Fruit fly (Drosophila melanogaster) whole organism, embryonic: ENCODE measurements around the gene Apoltp.
A peak's percentile ranks its signal among the peaks of the same experiment; 100 is the strongest.

Source experiments
- Aef1 ChIP-seq: fragments of 200-800 bp; sonication (Bioruptor generic); IDR thresholded peaks from 3 replicates; pipeline ENCODE4 v1.3.6; 2022; ENCODE audit warnings: missing biosample characterization, missing genetic modification characterization
- Bgb ChIP-seq: fragments of 200-800 bp; sonication (Bioruptor generic); IDR thresholded peaks from 2 replicates; pipeline ENCODE4 v1.3.6; 2022; ENCODE audit warnings: missing biosample characterization, missing genetic modification characterization; ENCODE audit not compliant: partially characterized antibody
- CG11504 ChIP-seq: fragments of 200-800 bp; sonication (Bioruptor generic); optimal IDR thresholded peaks from 3 replicates; lab custom pipeline; 2019; ENCODE audit warnings: missing biosample characterization, mild to moderate bottlenecking, missing genetic modification characterization, moderate library complexity
- CG15514 ChIP-seq: fragments of 200-800 bp; sonication (Bioruptor generic); optimal IDR thresholded peaks from 3 replicates; lab custom pipeline; 2017; ENCODE audit warnings: missing biosample characterization, missing genetic modification characterization, mild to moderate bottlenecking, moderate library complexity, missing genetic modification reagents
- CG15696 ChIP-seq: fragments of 200-800 bp; sonication (Bioruptor generic); optimal IDR thresholded peaks from 2 replicates; lab custom pipeline; 2019; ENCODE audit warnings: missing biosample characterization, mild to moderate bottlenecking, missing genetic modification characterization, moderate library complexity
- CG1603 ChIP-seq: fragments of 200-800 bp; sonication (Bioruptor generic); optimal IDR thresholded peaks from 2 replicates; lab custom pipeline; 2019; ENCODE audit warnings: missing biosample characterization, mild to moderate bottlenecking, missing genetic modification characterization, moderate library complexity
- CG16813 ChIP-seq: fragments of 200-800 bp; sonication (Bioruptor generic); IDR thresholded peaks from 3 replicates; pipeline ENCODE4 v1.3.6; 2022; ENCODE audit warnings: missing biosample characterization, missing genetic modification characterization; ENCODE audit not compliant: partially characterized antibody
- CG17361 ChIP-seq: fragments of 200-800 bp; sonication (Bioruptor generic); IDR thresholded peaks from 3 replicates; pipeline ENCODE4 v1.3.6; 2022; ENCODE audit warnings: missing biosample characterization, missing genetic modification characterization
- CG1832 ChIP-seq: fragments of 200-800 bp; sonication (Bioruptor generic); optimal IDR thresholded peaks from 2 replicates; lab custom pipeline; 2017; ENCODE audit warnings: missing biosample characterization, mild to moderate bottlenecking, missing genetic modification characterization, inconsistent platforms
- CG2202 ChIP-seq: fragments of 200-800 bp; sonication (Bioruptor generic); optimal IDR thresholded peaks from 2 replicates; lab custom pipeline; 2018; ENCODE audit warnings: missing biosample characterization, mild to moderate bottlenecking, missing genetic modification characterization
- CG2678 ChIP-seq: fragments of 200-800 bp; sonication (Bioruptor generic); optimal IDR thresholded peaks from 3 replicates; lab custom pipeline; 2019; ENCODE audit warnings: missing biosample characterization, mild to moderate bottlenecking, missing genetic modification characterization, moderate library complexity
- CG7745 ChIP-seq: fragments of 200-800 bp; sonication (Bioruptor generic); optimal IDR thresholded peaks from 2 replicates; lab custom pipeline; 2018; ENCODE audit warnings: missing biosample characterization, mild to moderate bottlenecking, missing genetic modification characterization, moderate library complexity
- CG9797 ChIP-seq: fragments of 200-800 bp; sonication (Bioruptor generic); optimal IDR thresholded peaks from 3 replicates; lab custom pipeline; 2018; ENCODE audit warnings: missing biosample characterization, mild to moderate bottlenecking, missing genetic modification characterization
- Dbx ChIP-seq: fragments of 200-800 bp; sonication (Bioruptor generic); IDR thresholded peaks from 3 replicates; pipeline ENCODE4 v1.3.6; 2022; ENCODE audit warnings: missing biosample characterization, missing genetic modification characterization
- Deaf1 ChIP-seq: fragments of 200-800 bp; optimal IDR thresholded peaks from 3 replicates; lab custom pipeline; 2019; ENCODE audit warnings: missing biosample characterization, mild to moderate bottlenecking, missing genetic modification characterization, moderate library complexity
- Dip3 ChIP-seq: fragments of 200-800 bp; sonication (Bioruptor generic); optimal IDR thresholded peaks from 3 replicates; lab custom pipeline; 2016; ENCODE audit warnings: missing biosample characterization, missing genetic modification characterization
- Eip74EF ChIP-seq, 2 experiments: fragments of 200-800 bp in 1 of 2; fragments of >200 bp in 1 of 2; sonication (Bioruptor generic) in 1 of 2; optimal IDR thresholded peaks; 2 replicates each; lab custom pipeline; 2017 to 2019; ENCODE audit warnings: missing biosample characterization in 2 of 2, missing genetic modification characterization in 2 of 2, mild to moderate bottlenecking in 1 of 2, moderate library complexity in 1 of 2
- HmgZ ChIP-seq: fragments of 200-800 bp; sonication (Bioruptor generic); optimal IDR thresholded peaks from 2 replicates; lab custom pipeline; 2018; ENCODE audit warnings: missing biosample characterization, mild to moderate bottlenecking, missing genetic modification characterization
- Hmr ChIP-seq: fragments of 200-800 bp; sonication (Bioruptor generic); optimal IDR thresholded peaks from 3 replicates; lab custom pipeline; 2017; ENCODE audit warnings: mild to moderate bottlenecking, missing biosample characterization, missing genetic modification reagents, missing genetic modification characterization
- al ChIP-seq: fragments of 200-800 bp; sonication (Bioruptor generic); IDR thresholded peaks from 2 replicates; pipeline ENCODE4 v1.3.6; 2022; ENCODE audit warnings: missing biosample characterization, missing genetic modification characterization
- amos ChIP-seq: fragments of 200-800 bp; sonication (Bioruptor generic); IDR thresholded peaks from 2 replicates; pipeline ENCODE4 v1.3.6; 2022; ENCODE audit warnings: missing biosample characterization, missing genetic modification characterization; ENCODE audit not compliant: partially characterized antibody
- cas ChIP-seq: fragments of 200-800 bp; sonication (Bioruptor generic); IDR thresholded peaks from 2 replicates; pipeline ENCODE4 v1.3.6; 2022; ENCODE audit warnings: missing biosample characterization, missing genetic modification characterization
- caup ChIP-seq: fragments of 200-800 bp; sonication (Bioruptor generic); optimal IDR thresholded peaks from 3 replicates; lab custom pipeline; 2017; ENCODE audit warnings: missing biosample characterization, mild to moderate bottlenecking, missing genetic modification characterization, moderate library complexity; ENCODE audit not compliant: severe bottlenecking
- chm ChIP-seq: fragments of 200-800 bp; sonication (Bioruptor generic); IDR thresholded peaks from 2 replicates; pipeline ENCODE4 v1.3.6; 2022; ENCODE audit warnings: missing biosample characterization, missing genetic modification characterization
- danr ChIP-seq: fragments of 200-800 bp; sonication (Bioruptor generic); IDR thresholded peaks from 2 replicates; pipeline ENCODE4 v1.3.6; 2022; ENCODE audit warnings: missing biosample characterization, missing genetic modification characterization
- eyg ChIP-seq: fragments of 200-800 bp; sonication (Bioruptor generic); optimal IDR thresholded peaks from 3 replicates; lab custom pipeline; 2016; ENCODE audit warnings: missing biosample characterization, missing genetic modification characterization
- fd64A ChIP-seq: fragments of 200-800 bp; sonication (Bioruptor generic); optimal IDR thresholded peaks from 3 replicates; lab custom pipeline; 2018; ENCODE audit warnings: missing biosample characterization, mild to moderate bottlenecking, missing genetic modification characterization
- fd96Cb ChIP-seq: fragments of 200-800 bp; sonication (Bioruptor generic); optimal IDR thresholded peaks from 2 replicates; lab custom pipeline; 2018; ENCODE audit warnings: missing biosample characterization, mild to moderate bottlenecking, missing genetic modification characterization, moderate library complexity
- fru ChIP-seq: fragments of >200 bp; optimal IDR thresholded peaks from 2 replicates; lab custom pipeline; 2017
- fu2 ChIP-seq: fragments of 200-800 bp; sonication (Bioruptor generic); optimal IDR thresholded peaks from 2 replicates; lab custom pipeline; 2016; ENCODE audit warnings: missing biosample characterization, missing genetic modification characterization
- her ChIP-seq: fragments of 200-800 bp; sonication (Bioruptor generic); optimal IDR thresholded peaks from 2 replicates; lab custom pipeline; 2016; ENCODE audit warnings: missing biosample characterization, missing genetic modification characterization
- jumu ChIP-seq: fragments of 200-800 bp; sonication (Bioruptor generic); optimal IDR thresholded peaks from 3 replicates; lab custom pipeline; 2016; ENCODE audit warnings: missing biosample characterization, missing genetic modification characterization
- kni ChIP-seq: fragments of 200-800 bp; sonication (Bioruptor generic); optimal IDR thresholded peaks from 3 replicates; lab custom pipeline; 2017; ENCODE audit warnings: mild to moderate bottlenecking, missing biosample characterization, missing genetic modification reagents, missing genetic modification characterization
- lola ChIP-seq, 3 experiments: fragments of >200 bp in 2 of 3; fragments of 200-800 bp in 1 of 3; sonication (Bioruptor generic) in 1 of 3; optimal IDR thresholded peaks; 2 replicates each; lab custom pipeline; 2017 to 2019; ENCODE audit warnings: missing biosample characterization in 3 of 3, missing genetic modification characterization in 3 of 3, mild to moderate bottlenecking in 1 of 3, moderate library complexity in 1 of 3
- lov ChIP-seq, 2 experiments: fragments of 200-800 bp in 1 of 2; fragments of >200 bp in 1 of 2; sonication (Bioruptor generic) in 1 of 2; IDR thresholded peaks in 1 of 2; optimal IDR thresholded peaks in 1 of 2; 2 replicates in 1 of 2; 3 replicates in 1 of 2; pipeline versions ENCODE4 v1.3.6 to Lab custom; 2017 to 2022; ENCODE audit warnings: missing biosample characterization in 1 of 2, missing genetic modification characterization in 1 of 2
- mld ChIP-seq: fragments of 200-800 bp; sonication (Bioruptor generic); IDR thresholded peaks from 3 replicates; pipeline ENCODE4 v1.3.6; 2022; ENCODE audit warnings: missing biosample characterization, missing genetic modification characterization; ENCODE audit not compliant: partially characterized antibody
- otp ChIP-seq: fragments of 200-800 bp; sonication (Bioruptor generic); IDR thresholded peaks from 3 replicates; pipeline ENCODE4, ENCODE4 v1.3.6; 2022; ENCODE audit warnings: missing biosample characterization, missing genetic modification characterization
- pfk ChIP-seq: fragments of 200-800 bp; sonication (Bioruptor generic); optimal IDR thresholded peaks from 2 replicates; lab custom pipeline; 2018; ENCODE audit warnings: missing biosample characterization, mild to moderate bottlenecking, missing genetic modification characterization, moderate library complexity
- phol ChIP-seq: fragments of 200-800 bp; sonication (Bioruptor generic); optimal IDR thresholded peaks from 3 replicates; lab custom pipeline; 2018; ENCODE audit warnings: missing biosample characterization, mild to moderate bottlenecking, missing genetic modification characterization, moderate library complexity
- row ChIP-seq: fragments of 200-800 bp; sonication (Bioruptor generic); IDR thresholded peaks from 3 replicates; pipeline ENCODE4 v1.3.6; 2022; ENCODE audit warnings: missing biosample characterization, missing genetic modification characterization
- stwl ChIP-seq: fragments of 200-800 bp; sonication (Bioruptor generic); optimal IDR thresholded peaks from 3 replicates; lab custom pipeline; 2018; ENCODE audit warnings: missing biosample characterization, mild to moderate bottlenecking, missing genetic modification characterization, moderate library complexity
- tgo ChIP-seq: fragments of 200-800 bp; sonication (Bioruptor generic); IDR thresholded peaks from 3 replicates; pipeline ENCODE4 v1.3.6; 2022; ENCODE audit warnings: missing biosample characterization, missing genetic modification characterization
- unpg ChIP-seq: fragments of 200-800 bp; sonication (Bioruptor generic); optimal IDR thresholded peaks from 3 replicates; lab custom pipeline; 2018; ENCODE audit warnings: missing biosample characterization, mild to moderate bottlenecking, missing genetic modification characterization, moderate library complexity
- z ChIP-seq: fragments of 200-800 bp; sonication (Bioruptor generic); IDR thresholded peaks from 3 replicates; pipeline ENCODE4 v1.3.6; 2022; ENCODE audit warnings: missing biosample characterization, missing genetic modification characterization

The Apoltp gene

dm6 chr2L:9698092-9698922 is 64.3 kb downstream of the Apoltp start (continued):
- TF ChIP-seq CG2678 (tag; lab: Kevin White, UChicago) (peak; percentile 19), lola (GFP tag; optimal IDR thresholded peaks at IDR 0.05; lab: Kevin White, UChicago) (peak in 1 of 3 experiments; percentile 29), HmgZ (tag; lab: Kevin White, UChicago) (peak; percentile 30), her (GFP tag; lab: Kevin White, UChicago) (no peak), CG15514 (GFP tag; lab: Kevin White, UChicago) (peak; percentile 26), lov (optimal IDR thresholded peaks at IDR 0.05; lab: Kevin White, UChicago) (no peak), lov (GFP tag; IDR thresholded peaks at IDR 0.05; lab: Robert Waterston, UW) (0 out of 3 replicates have a peak, but pooled peaks have one; percentile 60), caup (GFP tag; lab: Kevin White, UChicago) (peak; percentile 22), chm (GFP tag; lab: Robert Waterston, UW) (0 out of 2 replicates have a peak, but pooled peaks have one; percentile 22), CG1832 (peak; percentile 78), otp (GFP tag; lab: Robert Waterston, UW) (0 out of 3 replicates have a peak, but pooled peaks have one; percentile 21)

dm6 chr2L:9698923-9699493 is 65.0 kb downstream of the Apoltp start, which contains the start of gene Pka-C1:
Gene Pka-C1, minus strand, starts transcription at chr2L:9699297.
- peak; percentile 68 for TF ChIP-seq Bgb (GFP tag; lab: Robert Waterston, UW)
- TF ChIP-seq fru (lab: Kevin White, UChicago) = no peak
- peak; percentile 35 for TF ChIP-seq jumu (GFP tag; lab: Kevin White, UChicago)
- TF ChIP-seq fd64A = no peak
- peak; percentile 62; the same call in 2 of the 3 replicates for TF ChIP-seq Dbx (GFP tag; lab: Robert Waterston, UW)
- TF ChIP-seq kni (GFP tag; lab: Kevin White, UChicago) = no peak
- TF ChIP-seq CG11504 (tag; lab: Kevin White, UChicago) = peak; percentile 51
- TF ChIP-seq unpg (GFP tag; lab: Kevin White, UChicago) = no peak
- TF ChIP-seq Dip3 (GFP tag; lab: Kevin White, UChicago) = no peak
- peak; percentile 34 for TF ChIP-seq HmgZ (tag; lab: Kevin White, UChicago)
- TF ChIP-seq mld (GFP tag; lab: Robert Waterston, UW) = peak; percentile 29; the same call in 1 of the 3 replicates
- no peak for TF ChIP-seq danr (GFP tag; lab: Robert Waterston, UW)
- TF ChIP-seq Hmr (GFP tag; lab: Kevin White, UChicago) = peak; percentile 61
- peak; percentile 59; the same call in 2 of the 3 replicates for TF ChIP-seq row (GFP tag; lab: Robert Waterston, UW)
- TF ChIP-seq CG9797 (GFP tag; lab: Kevin White, UChicago) = peak; percentile 74
- no peak for TF ChIP-seq stwl
- no peak for TF ChIP-seq fu2
- TF ChIP-seq al (GFP tag; lab: Robert Waterston, UW) = no peak
- peak; percentile 7 for TF ChIP-seq CG2202 (tag; lab: Kevin White, UChicago)
- peak; percentile 45; the same call in 1 of the 3 replicates for TF ChIP-seq CG17361
- TF ChIP-seq phol (tag; lab: Kevin White, UChicago) = peak; percentile 52
- no peak for TF ChIP-seq cas (GFP tag; lab: Robert Waterston, UW)
- peak; percentile 59 for TF ChIP-seq Deaf1 (tag; lab: Kevin White, UChicago)
- TF ChIP-seq tgo (GFP tag; lab: Robert Waterston, UW) = no peak
- no peak for TF ChIP-seq CG7745 (tag; lab: Kevin White, UChicago)
- TF ChIP-seq z = no peak
- TF ChIP-seq CG1603 = peak; percentile 76
- TF ChIP-seq Eip74EF (GFP tag; optimal IDR thresholded peaks at IDR 0.05; lab: Kevin White, UChicago) = no peak
- TF ChIP-seq eyg (GFP tag; lab: Kevin White, UChicago) = no peak
- TF ChIP-seq CG15696 (tag; lab: Kevin White, UChicago) = no peak
- TF ChIP-seq Aef1 (GFP tag; lab: Robert Waterston, UW) = 0 out of 3 replicates have a peak, but pooled peaks have one; percentile 22
- TF ChIP-seq amos (GFP tag; lab: Robert Waterston, UW) = peak; percentile 59; the same call in 1 of the 2 replicates
- TF ChIP-seq pfk (GFP tag; lab: Kevin White, UChicago) = peak; percentile 34
- peak; percentile 20; the same call in 1 of the 3 replicates for TF ChIP-seq CG16813 (GFP tag; lab: Robert Waterston, UW)
- no peak for TF ChIP-seq fd96Cb (tag; lab: Kevin White, UChicago)
